Worm (Caenorhabditis elegans) whole organism, L1 larva: ENCODE data around the gene ZK1307.4.

Experiments used
- C16A3.4 ChIP-seq: fragments of 150-350 bp; optimal IDR thresholded peaks from 2 replicates; lab custom pipeline; 2014; ENCODE audit warnings: missing biosample characterization, missing genetic modification characterization
- aha-1 ChIP-seq: fragments of 150-350 bp; optimal IDR thresholded peaks from 2 replicates; lab custom pipeline; 2014; ENCODE audit warnings: missing biosample characterization, missing genetic modification characterization
- aly-2 ChIP-seq: fragments of 150-350 bp; optimal IDR thresholded peaks from 2 replicates; lab custom pipeline; 2014; ENCODE audit warnings: missing biosample characterization, missing genetic modification characterization
- blmp-1 ChIP-seq: fragments of 150-350 bp; optimal IDR thresholded peaks from 2 replicates; lab custom pipeline; 2014; ENCODE audit warnings: missing biosample characterization, missing genetic modification characterization
- ces-1 ChIP-seq: fragments of 150-350 bp; optimal IDR thresholded peaks from 2 replicates; lab custom pipeline; 2014; ENCODE audit warnings: missing biosample characterization, missing genetic modification reagents, missing genetic modification characterization
- dpl-1 ChIP-seq, 3 experiments: fragments of 150-350 bp in 2 of 3; sonication (generic microtip) in 1 of 3; optimal IDR thresholded peaks; 2 replicates each; lab custom pipeline; 2014 to 2017; ENCODE audit warnings: missing biosample characterization in 3 of 3, missing genetic modification characterization in 3 of 3, missing genetic modification reagents in 3 of 3
- efl-1 ChIP-seq, 4 experiments: fragments of 150-350 bp; optimal IDR thresholded peaks in 3 of 4; peaks in 1 of 4; 1 replicate in 1 of 4; 2 replicates in 3 of 4; lab custom pipeline; 2014; ENCODE audit warnings: missing biosample characterization in 2 of 4, missing genetic modification characterization in 2 of 4, missing genetic modification reagents in 2 of 4
- egl-27 ChIP-seq, 2 experiments: fragments of 150-350 bp in 1 of 2; sonication (generic microtip); optimal IDR thresholded peaks; 3 replicates each; lab custom pipeline; 2017 to 2018; ENCODE audit warnings: missing biosample characterization in 2 of 2, missing genetic modification characterization in 2 of 2, missing genetic modification reagents in 2 of 2
- elt-2 ChIP-seq: sonication (generic microtip); optimal IDR thresholded peaks from 2 replicates; lab custom pipeline; 2016; ENCODE audit warnings: missing genetic modification characterization, mild to moderate bottlenecking, inconsistent platforms, missing compliant biosample characterization, missing genetic modification reagents
- elt-3 ChIP-seq, 6 experiments: fragments of 150-350 bp in 1 of 6; sonication (generic microtip); optimal IDR thresholded peaks; 2 replicates each; lab custom pipeline; 2017 to 2018; ENCODE audit warnings: missing biosample characterization in 6 of 6, missing genetic modification characterization in 6 of 6, inconsistent platforms in 1 of 6
- fkh-10 ChIP-seq: sonication (generic microtip); optimal IDR thresholded peaks from 2 replicates; lab custom pipeline; 2017; ENCODE audit warnings: missing biosample characterization, missing genetic modification reagents, missing genetic modification characterization
- fkh-8 ChIP-seq: sonication (generic microtip); optimal IDR thresholded peaks from 2 replicates; lab custom pipeline; 2016; ENCODE audit warnings: mild to moderate bottlenecking, missing genetic modification characterization, missing compliant biosample characterization
- grh-1 ChIP-seq: fragments of 200-800 bp; sonication (Bioruptor generic); IDR thresholded peaks from 2 replicates; pipeline ENCODE4 v1.3.6; 2022; ENCODE audit warnings: missing genetic modification reagents, missing genetic modification characterization, missing compliant biosample characterization
- hlh-4 ChIP-seq: sonication (generic microtip); optimal IDR thresholded peaks from 2 replicates; lab custom pipeline; 2016; ENCODE audit warnings: mild to moderate bottlenecking, missing genetic modification characterization, missing compliant biosample characterization
- hpl-2 ChIP-seq: fragments of 150-350 bp; optimal IDR thresholded peaks from 2 replicates; lab custom pipeline; 2014; ENCODE audit warnings: missing biosample characterization, missing genetic modification reagents, missing genetic modification characterization
- isw-1 ChIP-seq: fragments of 200-800 bp; sonication (Bioruptor generic); IDR thresholded peaks from 2 replicates; pipeline ENCODE4 v1.3.6; 2022; ENCODE audit warnings: missing genetic modification characterization, missing compliant biosample characterization
- lin-13 ChIP-seq: fragments of 150-350 bp; optimal IDR thresholded peaks from 2 replicates; lab custom pipeline; 2014; ENCODE audit warnings: missing biosample characterization, missing genetic modification reagents, missing genetic modification characterization
- lin-14 ChIP-seq: fragments of 200-800 bp; sonication (Bioruptor generic); optimal IDR thresholded peaks from 2 replicates; lab custom pipeline; 2018; ENCODE audit warnings: mild to moderate bottlenecking, missing genetic modification characterization, moderate library complexity, missing compliant biosample characterization
- lin-35 ChIP-seq, 2 experiments: fragments of 150-350 bp; optimal IDR thresholded peaks; 2 replicates each; lab custom pipeline; 2014; ENCODE audit warnings: missing biosample characterization in 2 of 2, missing genetic modification characterization in 2 of 2, missing genetic modification reagents in 2 of 2
- lir-3 ChIP-seq: sonication (generic microtip); optimal IDR thresholded peaks from 2 replicates; lab custom pipeline; 2016; ENCODE audit warnings: mild to moderate bottlenecking, missing genetic modification characterization, moderate library complexity, missing compliant biosample characterization; ENCODE audit not compliant: poor library complexity
- lsy-2 ChIP-seq, 2 experiments: fragments of 150-350 bp; optimal IDR thresholded peaks; 2 replicates each; lab custom pipeline; 2014; ENCODE audit warnings: missing biosample characterization in 2 of 2, missing genetic modification characterization in 2 of 2
- mab-9 ChIP-seq: fragments of 200-800 bp; sonication (Bioruptor generic); IDR thresholded peaks from 2 replicates; pipeline ENCODE4 v1.3.6; 2022; ENCODE audit warnings: missing genetic modification reagents, missing genetic modification characterization, missing compliant biosample characterization
- mdl-1 ChIP-seq, 2 experiments: fragments of 150-350 bp; optimal IDR thresholded peaks; 2 replicates each; lab custom pipeline; 2014 to 2017; ENCODE audit warnings: missing biosample characterization in 2 of 2, missing genetic modification characterization in 2 of 2, inconsistent platforms in 1 of 2
- mef-2 ChIP-seq: fragments of 150-350 bp; optimal IDR thresholded peaks from 2 replicates; lab custom pipeline; 2014; ENCODE audit warnings: missing biosample characterization, missing genetic modification characterization
- nhr-11 ChIP-seq: fragments of 150-350 bp; optimal IDR thresholded peaks from 2 replicates; lab custom pipeline; 2014; ENCODE audit warnings: missing biosample characterization, missing genetic modification characterization
- nhr-19 ChIP-seq: fragments of 200-800 bp; sonication (Bioruptor generic); conservative IDR thresholded peaks from 2 replicates; pipeline ENCODE4 v1.3.6; 2022; ENCODE audit warnings: missing genetic modification characterization, missing compliant biosample characterization
- nhr-20 ChIP-seq: sonication (generic microtip); optimal IDR thresholded peaks from 2 replicates; lab custom pipeline; 2016; ENCODE audit warnings: mild to moderate bottlenecking, missing genetic modification characterization, missing compliant biosample characterization
- nhr-28 ChIP-seq: fragments of 150-350 bp; optimal IDR thresholded peaks from 2 replicates; lab custom pipeline; 2014; ENCODE audit warnings: missing biosample characterization, missing genetic modification characterization
- nhr-47 ChIP-seq: sonication (generic microtip); optimal IDR thresholded peaks from 2 replicates; lab custom pipeline; 2016; ENCODE audit warnings: mild to moderate bottlenecking, missing genetic modification characterization, moderate library complexity, missing compliant biosample characterization
- nhr-71 ChIP-seq: sonication (generic microtip); optimal IDR thresholded peaks from 2 replicates; lab custom pipeline; 2016; ENCODE audit warnings: mild to moderate bottlenecking, missing genetic modification characterization, moderate library complexity, missing compliant biosample characterization
- nhr-76 ChIP-seq: sonication (generic microtip); optimal IDR thresholded peaks from 2 replicates; lab custom pipeline; 2017; ENCODE audit warnings: missing biosample characterization, missing genetic modification characterization
- nhr-77 ChIP-seq: fragments of 150-350 bp; optimal IDR thresholded peaks from 2 replicates; lab custom pipeline; 2014; ENCODE audit warnings: missing biosample characterization, missing genetic modification characterization
- nhr-85 ChIP-seq: sonication (generic microtip); peaks from one replicate; lab custom pipeline; 2016; ENCODE audit warnings: missing genetic modification characterization, inconsistent platforms, missing compliant biosample characterization
- nhr-90 ChIP-seq: sonication (generic microtip); optimal IDR thresholded peaks from 2 replicates; lab custom pipeline; 2016; ENCODE audit warnings: mild to moderate bottlenecking, missing genetic modification characterization, missing compliant biosample characterization; ENCODE audit not compliant: poor library complexity
- pqm-1 ChIP-seq: sonication (generic microtip); optimal IDR thresholded peaks from 3 replicates; lab custom pipeline; 2017; ENCODE audit warnings: missing biosample characterization, missing genetic modification characterization
- rnt-1 ChIP-seq: sonication (generic microtip); optimal IDR thresholded peaks from 2 replicates; lab custom pipeline; 2016; ENCODE audit warnings: mild to moderate bottlenecking, missing genetic modification characterization, moderate library complexity, missing compliant biosample characterization
- snpc-4 ChIP-seq: fragments of 150-350 bp; optimal IDR thresholded peaks from 2 replicates; lab custom pipeline; 2014; ENCODE audit warnings: missing biosample characterization, missing genetic modification characterization
- snu-23 ChIP-seq: sonication (generic microtip); optimal IDR thresholded peaks from 2 replicates; lab custom pipeline; 2016; ENCODE audit warnings: missing genetic modification characterization, missing compliant biosample characterization
- swsn-7 ChIP-seq: sonication (generic microtip); optimal IDR thresholded peaks from 2 replicates; lab custom pipeline; 2016; ENCODE audit warnings: missing genetic modification characterization, missing compliant biosample characterization
- tbx-2 ChIP-seq: sonication (generic microtip); optimal IDR thresholded peaks from 2 replicates; lab custom pipeline; 2016; ENCODE audit warnings: missing genetic modification characterization, missing compliant biosample characterization
- unc-130 ChIP-seq: fragments of 150-350 bp; optimal IDR thresholded peaks from 2 replicates; lab custom pipeline; 2017; ENCODE audit warnings: missing biosample characterization, missing genetic modification characterization, inconsistent platforms
- zag-1 ChIP-seq: fragments of 150-350 bp; optimal IDR thresholded peaks from 2 replicates; lab custom pipeline; 2014; ENCODE audit warnings: missing biosample characterization, missing genetic modification characterization

The ZK1307.4 gene

ce11 chrII:9656210-9656755 lies 4.7 kb upstream of the ZK1307.4 start, which contains the start of gene gstk-1:
gstk-1 (plus strand) TSS chrII:9656705.
- TF ChIP-seq mdl-1 (tag; optimal IDR thresholded peaks at IDR 0.05; lab: Kevin White, UChicago) (peak in 1 of 2 experiments; percentile 67), mab-9 (no peak), efl-1 (optimal IDR thresholded peaks at IDR 0.05; lab: Kevin White, UChicago) (peak in 1 of 2 experiments; percentile 13), efl-1 (GFP tag; optimal IDR thresholded peaks at IDR 0.05 in 1 of 2; lab: Kevin White, UChicago) (no peak), nhr-28 (no peak), hpl-2 (GFP tag; lab: Kevin White, UChicago) (no peak), nhr-20 (tag; lab: Kevin White, UChicago) (peak; percentile 94), elt-2 (tag; lab: Kevin White, UChicago) (peak; percentile 68), lin-14 (GFP tag; lab: Kevin White, UChicago) (peak; percentile 10), nhr-90 (tag; lab: Kevin White, UChicago) (peak; percentile 61), mef-2 (tag; lab: Kevin White, UChicago) (no peak), nhr-19 (GFP tag; lab: Robert Waterston, UW) (0 out of 2 replicates have a peak, but pooled peaks have one; percentile 13), nhr-85 (tag; lab: Kevin White, UChicago) (peak; percentile 78), nhr-71 (tag; lab: Kevin White, UChicago) (peak; percentile 57), grh-1 (peak; percentile 31; the same call in 1 of the 2 replicates), nhr-47 (tag; lab: Kevin White, UChicago) (peak; percentile 39), nhr-76 (no peak), C16A3.4 (tag; lab: Kevin White, UChicago) (peak; percentile 11), tbx-2 (tag; lab: Kevin White, UChicago) (peak; percentile 9), dpl-1 (GFP tag; optimal IDR thresholded peaks at IDR 0.05; lab: Kevin White, UChicago) (no peak), lsy-2 (tag; optimal IDR thresholded peaks at IDR 0.05; lab: Kevin White, UChicago) (peak in 1 of 2 experiments; percentile 2), blmp-1 (tag; lab: Kevin White, UChicago) (peak; percentile 31), elt-3 (tag; optimal IDR thresholded peaks at IDR 0.05; lab: Kevin White, UChicago) (peak in 2 of 6 experiments; percentile 44 to 67), snu-23 (GFP tag; lab: Kevin White, UChicago) (peak; percentile 13), hlh-4 (tag; lab: Kevin White, UChicago) (no peak), lin-35 (GFP tag; optimal IDR thresholded peaks at IDR 0.05; lab: Kevin White, UChicago) (peak in 1 of 2 experiments; percentile 70), nhr-11 (tag; lab: Kevin White, UChicago) (peak; percentile 13), rnt-1 (tag; lab: Kevin White, UChicago) (peak; percentile 23)

- TF ChIP-seq elt-2 (tag; lab: Kevin White, UChicago) (peak; percentile 32), pqm-1 (no peak), blmp-1 (tag; lab: Kevin White, UChicago) (peak; percentile 23)
Measured at ce11 chrII:9655530-9656139, 4.0 kb upstream of the ZK1307.4 start, which contains the start of gene ZK1307.1. ZK1307.1 (minus strand) TSS chrII:9655580.

ce11 chrII:9653679-9654078 lies 2.1 kb upstream of the ZK1307.4 start, which contains the start of gene ZK1307.2:
ZK1307.2 (minus strand) TSS chrII:9653952.
- TF ChIP-seq unc-130 (no peak), mef-2 (tag; lab: Kevin White, UChicago) (no peak), aha-1 (tag; lab: Kevin White, UChicago) (no peak), hlh-4 (tag; lab: Kevin White, UChicago) (no peak)

- TF ChIP-seq fkh-8 (tag; lab: Kevin White, UChicago) (no peak), nhr-19 (GFP tag; lab: Robert Waterston, UW) (no peak), hpl-2 (GFP tag; lab: Kevin White, UChicago) (no peak), swsn-7 (no peak), lir-3 (tag; lab: Kevin White, UChicago) (no peak), nhr-77 (tag; lab: Kevin White, UChicago) (no peak), nhr-85 (tag; lab: Kevin White, UChicago) (no peak), egl-27 (tag; optimal IDR thresholded peaks at IDR 0.05; lab: Kevin White, UChicago) (no peak), fkh-10 (GFP tag; lab: Kevin White, UChicago) (no peak), aly-2 (tag; lab: Kevin White, UChicago) (no peak), ces-1 (GFP tag; lab: Kevin White, UChicago) (no peak), nhr-76 (no peak), isw-1 (GFP tag; lab: Robert Waterston, UW) (no peak), lsy-2 (tag; optimal IDR thresholded peaks at IDR 0.05; lab: Kevin White, UChicago) (no peak), lin-13 (GFP tag; lab: Kevin White, UChicago) (no peak), tbx-2 (tag; lab: Kevin White, UChicago) (no peak), nhr-71 (tag; lab: Kevin White, UChicago) (no peak), zag-1 (tag; lab: Kevin White, UChicago) (no peak), snpc-4 (tag; lab: Kevin White, UChicago) (no peak)
Measured at ce11 chrII:9652919-9653318, 1.3 kb upstream of the ZK1307.4 start, which contains the start of gene ZK1307.3. ZK1307.3 (minus strand) TSS chrII:9653019.
